Worm (Caenorhabditis elegans) whole organism, L1 larva: ENCODE data around the gene gba-4.

ENCODE experiments used
- lin-15B ChIP-seq: fragments of 150-350 bp; sonication (generic microtip); optimal IDR thresholded peaks from 3 replicates; lab custom pipeline; 2014; ENCODE audit warnings: missing biosample characterization, missing genetic modification characterization
- nhr-47 ChIP-seq: sonication (generic microtip); optimal IDR thresholded peaks from 2 replicates; lab custom pipeline; 2016; ENCODE audit warnings: mild to moderate bottlenecking, missing genetic modification characterization, moderate library complexity, missing compliant biosample characterization
- nhr-76 ChIP-seq: sonication (generic microtip); optimal IDR thresholded peaks from 2 replicates; lab custom pipeline; 2017; ENCODE audit warnings: missing biosample characterization, missing genetic modification characterization

DNA sequence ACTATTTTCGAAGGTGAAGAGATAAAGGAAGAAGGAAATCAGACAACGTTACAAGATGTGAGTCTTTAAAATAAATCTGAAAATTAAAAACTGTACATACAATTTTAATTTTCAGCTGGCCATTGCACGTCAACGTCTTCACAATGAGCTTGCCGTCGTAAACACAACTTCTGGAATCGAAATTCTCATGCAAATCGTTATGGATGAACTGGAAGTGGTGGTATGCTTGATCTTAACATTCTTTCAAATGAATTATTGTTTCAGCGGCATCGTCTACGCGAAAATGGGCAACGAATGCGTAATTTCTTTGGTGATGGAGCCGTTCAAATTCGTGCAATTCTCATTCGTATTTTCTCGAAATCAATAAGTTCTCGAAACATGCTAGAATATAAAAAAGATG is 3.9 kb upstream of the gba-4 start:
- TF ChIP-seq nhr-76 (no peak), lin-15B (tag; lab: Kevin White, UChicago) (no peak), nhr-47 (no peak)
